Fruit fly (Drosophila melanogaster) whole organism, embryonic: Measurements from ENCODE around the gene CG46307.

Experiments used
- CG11560 ChIP-seq: fragments of 200-800 bp; sonication (Bioruptor generic); IDR thresholded peaks from 3 replicates; pipeline ENCODE4 v1.3.6; 2022; ENCODE audit warnings: missing biosample characterization, missing genetic modification characterization
- CG11723 ChIP-seq: fragments of 200-800 bp; sonication (Bioruptor generic); optimal IDR thresholded peaks from 2 replicates; lab custom pipeline; 2017; ENCODE audit warnings: missing biosample characterization, mild to moderate bottlenecking, missing genetic modification characterization
- CG15073 ChIP-seq: fragments of 200-800 bp; sonication (Bioruptor generic); optimal IDR thresholded peaks from 2 replicates; lab custom pipeline; 2016; ENCODE audit warnings: missing biosample characterization, missing genetic modification characterization
- CG15479 ChIP-seq: fragments of 200-800 bp; sonication (Bioruptor generic); optimal IDR thresholded peaks from 3 replicates; lab custom pipeline; 2019; ENCODE audit warnings: missing biosample characterization, mild to moderate bottlenecking, missing genetic modification characterization, moderate library complexity
- CkIIα-i1 ChIP-seq: fragments of 200-800 bp; sonication (Bioruptor generic); IDR thresholded peaks from 2 replicates; pipeline ENCODE4 v1.3.6; 2022; ENCODE audit warnings: missing biosample characterization, missing genetic modification characterization
- Vsx1 ChIP-seq: fragments of 200-800 bp; sonication (Bioruptor generic); optimal IDR thresholded peaks from 2 replicates; lab custom pipeline; 2017; ENCODE audit warnings: missing biosample characterization, mild to moderate bottlenecking, missing genetic modification characterization, missing genetic modification reagents
- hb ChIP-seq: fragments of 200-800 bp; sonication (Bioruptor generic); IDR thresholded peaks from 3 replicates; pipeline ENCODE4 v1.3.6; 2022; ENCODE audit warnings: missing biosample characterization, missing genetic modification characterization; ENCODE audit not compliant: partially characterized antibody
- nerfin-2 ChIP-seq: fragments of 200-800 bp; sonication (Bioruptor generic); IDR thresholded peaks from 2 replicates; pipeline ENCODE4 v1.3.6; 2022; ENCODE audit warnings: missing biosample characterization, missing genetic modification characterization; ENCODE audit not compliant: partially characterized antibody
- psq ChIP-seq: fragments of 200-800 bp; sonication (Bioruptor generic); optimal IDR thresholded peaks from 2 replicates; lab custom pipeline; 2017; ENCODE audit warnings: missing biosample characterization, missing genetic modification characterization
- tin ChIP-seq: fragments of 200-800 bp; sonication (Bioruptor generic); optimal IDR thresholded peaks from 3 replicates; lab custom pipeline; 2016; ENCODE audit warnings: missing biosample characterization, missing genetic modification characterization
- tio ChIP-seq: fragments of 200-800 bp; sonication (Bioruptor generic); optimal IDR thresholded peaks from 2 replicates; lab custom pipeline; 2017; ENCODE audit warnings: missing biosample characterization, missing genetic modification characterization, inconsistent platforms
- trem ChIP-seq: fragments of 200-800 bp; optimal IDR thresholded peaks from 3 replicates; lab custom pipeline; 2019; ENCODE audit warnings: missing biosample characterization, mild to moderate bottlenecking, missing genetic modification characterization, moderate library complexity

DNA sequence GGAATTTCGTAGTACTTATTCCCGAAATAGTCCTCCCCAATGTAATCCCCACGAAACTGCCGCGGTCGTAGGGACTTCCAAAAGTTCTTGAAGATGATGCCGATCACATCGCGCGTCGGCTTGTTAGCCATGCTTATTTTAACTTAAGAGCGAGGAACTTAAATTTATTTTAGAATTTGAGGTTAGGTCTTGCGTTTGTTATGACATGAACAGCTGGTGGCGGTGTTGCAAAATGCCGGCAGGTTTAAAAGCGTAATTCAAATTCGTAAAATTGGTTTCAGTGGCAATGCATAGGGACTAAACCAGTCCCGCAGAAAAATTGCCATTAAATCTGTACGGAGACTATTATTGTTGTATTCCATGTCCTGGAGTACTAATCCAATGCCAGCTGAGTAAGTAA lies 62.1 kb downstream of the CG46307 start:
- no peak for TF ChIP-seq psq (GFP tag; lab: Kevin White, UChicago)
- TF ChIP-seq CG15479: no peak
- TF ChIP-seq CG11560 (tag; lab: Robert Waterston, UW): no peak
- TF ChIP-seq CG15073: no peak
- no peak for TF ChIP-seq CG11723 (GFP tag; lab: Kevin White, UChicago)
- TF ChIP-seq trem: peak; percentile 16
- TF ChIP-seq hb (GFP tag; lab: Robert Waterston, UW): no peak
- TF ChIP-seq CkIIα-i1 (GFP tag; lab: Robert Waterston, UW): no peak
- no peak for TF ChIP-seq Vsx1 (GFP tag; lab: Kevin White, UChicago)
- no peak for TF ChIP-seq tin (GFP tag; lab: Kevin White, UChicago)
- TF ChIP-seq nerfin-2 (GFP tag; lab: Robert Waterston, UW): no peak
- TF ChIP-seq tio: no peak
